Fruit fly (Drosophila melanogaster) whole organism, embryonic: ENCODE measurements around the gene Vav.
A peak's percentile ranks its signal among the peaks of the same experiment; 100 is the strongest.

ENCODE experiments used
- B-H1 ChIP-seq: fragments of 200-800 bp; sonication (Bioruptor generic); IDR thresholded peaks from 3 replicates; pipeline ENCODE4 v1.3.6; 2022; ENCODE audit warnings: missing biosample characterization, missing genetic modification characterization
- CG10274 ChIP-seq: fragments of 200-800 bp; sonication (Bioruptor generic); optimal IDR thresholded peaks from 3 replicates; lab custom pipeline; 2017; ENCODE audit warnings: missing biosample characterization, mild to moderate bottlenecking, missing genetic modification characterization
- CG12942 ChIP-seq: fragments of 200-800 bp; sonication (Bioruptor generic); optimal IDR thresholded peaks from 3 replicates; lab custom pipeline; 2016; ENCODE audit warnings: missing biosample characterization, missing genetic modification characterization
- CG13775 ChIP-seq: fragments of 200-800 bp; sonication (Bioruptor generic); optimal IDR thresholded peaks from 3 replicates; lab custom pipeline; 2017; ENCODE audit warnings: missing biosample characterization, mild to moderate bottlenecking, missing genetic modification characterization
- CG14965 ChIP-seq: fragments of 200-800 bp; sonication (Bioruptor generic); optimal IDR thresholded peaks from 2 replicates; lab custom pipeline; 2016; ENCODE audit warnings: missing biosample characterization, missing genetic modification characterization, borderline replicate concordance
- CG15269 ChIP-seq: fragments of 200-800 bp; sonication (Bioruptor generic); optimal IDR thresholded peaks from 2 replicates; lab custom pipeline; 2018; ENCODE audit warnings: missing biosample characterization, mild to moderate bottlenecking, missing genetic modification characterization, moderate library complexity
- CG17385 ChIP-seq: fragments of 200-800 bp; sonication (Bioruptor generic); optimal IDR thresholded peaks from 3 replicates; lab custom pipeline; 2018; ENCODE audit warnings: missing biosample characterization, mild to moderate bottlenecking, missing genetic modification characterization
- CG1792 ChIP-seq: fragments of 200-800 bp; sonication (Bioruptor generic); optimal IDR thresholded peaks from 2 replicates; lab custom pipeline; 2016; ENCODE audit warnings: missing biosample characterization, missing genetic modification characterization
- CG2202 ChIP-seq: fragments of 200-800 bp; sonication (Bioruptor generic); optimal IDR thresholded peaks from 2 replicates; lab custom pipeline; 2018; ENCODE audit warnings: missing biosample characterization, mild to moderate bottlenecking, missing genetic modification characterization
- CG2678 ChIP-seq: fragments of 200-800 bp; sonication (Bioruptor generic); optimal IDR thresholded peaks from 3 replicates; lab custom pipeline; 2019; ENCODE audit warnings: missing biosample characterization, mild to moderate bottlenecking, missing genetic modification characterization, moderate library complexity
- CG33213 ChIP-seq: fragments of 200-800 bp; sonication (Bioruptor generic); optimal IDR thresholded peaks from 3 replicates; lab custom pipeline; 2016; ENCODE audit warnings: missing biosample characterization, missing genetic modification characterization
- CG4328 ChIP-seq: fragments of 200-800 bp; sonication (Bioruptor generic); optimal IDR thresholded peaks from 3 replicates; lab custom pipeline; 2017; ENCODE audit warnings: missing biosample characterization, missing genetic modification reagents, missing genetic modification characterization
- CG4730 ChIP-seq: fragments of 200-800 bp; sonication (Bioruptor generic); IDR thresholded peaks from 2 replicates; pipeline ENCODE4 v1.3.6; 2022; ENCODE audit warnings: missing biosample characterization, missing genetic modification characterization
- CG5180 ChIP-seq: fragments of 200-800 bp; sonication (Bioruptor generic); optimal IDR thresholded peaks from 3 replicates; lab custom pipeline; 2017; ENCODE audit warnings: missing biosample characterization, missing genetic modification characterization, mild to moderate bottlenecking, moderate library complexity, missing genetic modification reagents
- CG5245 ChIP-seq: fragments of 200-800 bp; sonication (Bioruptor generic); optimal IDR thresholded peaks from 3 replicates; lab custom pipeline; 2016; ENCODE audit warnings: missing biosample characterization, missing genetic modification characterization
- CG5953 ChIP-seq: fragments of 200-800 bp; sonication (Bioruptor generic); IDR thresholded peaks from 2 replicates; pipeline ENCODE4 v1.3.6; 2022; ENCODE audit warnings: missing biosample characterization, missing genetic modification characterization
- CG6272 ChIP-seq: fragments of 200-800 bp; sonication (Bioruptor generic); IDR thresholded peaks from 2 replicates; pipeline ENCODE4 v1.3.6; 2022; ENCODE audit warnings: missing biosample characterization, missing genetic modification characterization
- CG8359 ChIP-seq: fragments of 200-800 bp; sonication (Bioruptor generic); optimal IDR thresholded peaks from 2 replicates; lab custom pipeline; 2017; ENCODE audit warnings: missing biosample characterization, mild to moderate bottlenecking, missing genetic modification characterization, borderline replicate concordance
- CG8478 ChIP-seq: fragments of >200 bp; optimal IDR thresholded peaks from 2 replicates; lab custom pipeline; 2018
- CG9817 ChIP-seq: fragments of 200-800 bp; sonication (Bioruptor generic); optimal IDR thresholded peaks from 2 replicates; lab custom pipeline; 2018; ENCODE audit warnings: missing biosample characterization, mild to moderate bottlenecking, missing genetic modification characterization, moderate library complexity
- CG9876 ChIP-seq: fragments of 200-800 bp; sonication (Bioruptor generic); optimal IDR thresholded peaks from 2 replicates; lab custom pipeline; 2016; ENCODE audit warnings: missing biosample characterization, missing genetic modification characterization
- CG9932 ChIP-seq: fragments of 200-800 bp; sonication (Bioruptor generic); IDR thresholded peaks from 2 replicates; pipeline ENCODE4 v1.3.6; 2022; ENCODE audit warnings: missing biosample characterization, missing genetic modification characterization
- CoRest ChIP-seq: fragments of 200-800 bp; sonication (Bioruptor generic); optimal IDR thresholded peaks from 3 replicates; lab custom pipeline; 2018; ENCODE audit warnings: missing biosample characterization, mild to moderate bottlenecking, missing genetic modification characterization, moderate library complexity
- D19A ChIP-seq: fragments of 200-800 bp; optimal IDR thresholded peaks from 3 replicates; lab custom pipeline; 2019; ENCODE audit warnings: missing biosample characterization, mild to moderate bottlenecking, missing genetic modification characterization, moderate library complexity
- Dref ChIP-seq: fragments of 200-800 bp; sonication (Bioruptor generic); IDR thresholded peaks from 2 replicates; pipeline ENCODE4 v1.3.6; 2022; ENCODE audit warnings: missing biosample characterization, missing genetic modification characterization
- Fer1 ChIP-seq: fragments of 200-800 bp; sonication (Bioruptor generic); optimal IDR thresholded peaks from 2 replicates; lab custom pipeline; 2017; ENCODE audit warnings: missing biosample characterization, mild to moderate bottlenecking, missing genetic modification characterization
- HHEX ChIP-seq: fragments of 200-800 bp; sonication (Bioruptor generic); optimal IDR thresholded peaks from 3 replicates; lab custom pipeline; 2017; ENCODE audit warnings: missing biosample characterization, mild to moderate bottlenecking, missing genetic modification characterization, missing genetic modification reagents
- Hmx ChIP-seq: fragments of 200-800 bp; sonication (Bioruptor generic); optimal IDR thresholded peaks from 2 replicates; lab custom pipeline; 2016; ENCODE audit warnings: missing biosample characterization, missing genetic modification characterization
- MBD-R2 ChIP-seq: fragments of 200-800 bp; sonication (Bioruptor generic); IDR thresholded peaks from 2 replicates; pipeline ENCODE4 v1.3.6; 2022; ENCODE audit warnings: missing biosample characterization, missing genetic modification characterization
- Mrtf ChIP-seq: fragments of 200-800 bp; sonication (Bioruptor generic); IDR thresholded peaks from 3 replicates; pipeline ENCODE4 v1.3.6; 2022; ENCODE audit warnings: missing biosample characterization, missing genetic modification characterization
- NC2β ChIP-seq: fragments of 200-800 bp; sonication (Bioruptor generic); optimal IDR thresholded peaks from 2 replicates; lab custom pipeline; 2016; ENCODE audit warnings: missing biosample characterization, missing genetic modification characterization
- NfI ChIP-seq: fragments of 200-800 bp; sonication (Bioruptor generic); optimal IDR thresholded peaks from 3 replicates; lab custom pipeline; 2018; ENCODE audit warnings: missing biosample characterization, mild to moderate bottlenecking, missing genetic modification characterization, moderate library complexity
- Opbp ChIP-seq: fragments of 200-800 bp; sonication (Bioruptor generic); IDR thresholded peaks from 3 replicates; pipeline ENCODE4 v1.3.6; 2022; ENCODE audit warnings: missing biosample characterization, missing genetic modification characterization; ENCODE audit not compliant: partially characterized antibody
- Six4 ChIP-seq: fragments of 200-800 bp; sonication (Bioruptor generic); optimal IDR thresholded peaks from 2 replicates; lab custom pipeline; 2016; ENCODE audit warnings: missing biosample characterization, missing genetic modification characterization
- aop ChIP-seq: fragments of 200-800 bp; sonication (Bioruptor generic); IDR thresholded peaks from 2 replicates; pipeline ENCODE4 v1.3.6; 2022; ENCODE audit warnings: missing biosample characterization, missing genetic modification characterization
- bsh ChIP-seq, 2 experiments: fragments of 200-800 bp; sonication (Bioruptor generic); optimal IDR thresholded peaks; 2 replicates each; lab custom pipeline; 2017 to 2018; ENCODE audit warnings: mild to moderate bottlenecking in 2 of 2, missing biosample characterization in 2 of 2, missing genetic modification characterization in 2 of 2, moderate library complexity in 1 of 2
- chif ChIP-seq, 2 experiments: fragments of 200-800 bp; sonication (Bioruptor generic); optimal IDR thresholded peaks; 3 replicates each; lab custom pipeline; 2016; ENCODE audit warnings: missing biosample characterization in 2 of 2, missing genetic modification characterization in 2 of 2
- corto ChIP-seq: fragments of 200-800 bp; sonication (Bioruptor generic); optimal IDR thresholded peaks from 2 replicates; lab custom pipeline; 2016; ENCODE audit warnings: missing biosample characterization, mild to moderate bottlenecking, missing genetic modification characterization, moderate library complexity
- exex ChIP-seq: fragments of 200-800 bp; sonication (Bioruptor generic); optimal IDR thresholded peaks from 4 replicates; lab custom pipeline; 2018; ENCODE audit warnings: missing biosample characterization, mild to moderate bottlenecking, missing genetic modification characterization, moderate library complexity
- gsb ChIP-seq: fragments of 200-800 bp; sonication (Bioruptor generic); IDR thresholded peaks from 2 replicates; pipeline ENCODE4 v1.3.6; 2022; ENCODE audit warnings: missing biosample characterization, missing genetic modification characterization
- hth ChIP-seq: fragments of >200 bp; optimal IDR thresholded peaks from 2 replicates; lab custom pipeline; 2017; ENCODE audit warnings: inconsistent platforms
- inv ChIP-seq: fragments of 200-800 bp; sonication (Bioruptor generic); IDR thresholded peaks from 2 replicates; pipeline ENCODE4 v1.3.6; 2022; ENCODE audit warnings: missing biosample characterization, missing genetic modification characterization; ENCODE audit not compliant: partially characterized antibody
- jigr1 ChIP-seq: fragments of 200-800 bp; sonication (Bioruptor generic); IDR thresholded peaks from 3 replicates; pipeline ENCODE4 v1.3.6; 2022; ENCODE audit warnings: missing biosample characterization, missing genetic modification characterization
- jumu ChIP-seq: fragments of 200-800 bp; sonication (Bioruptor generic); optimal IDR thresholded peaks from 3 replicates; lab custom pipeline; 2016; ENCODE audit warnings: missing biosample characterization, missing genetic modification characterization
- knrl ChIP-seq: fragments of 200-800 bp; sonication (Bioruptor generic); IDR thresholded peaks from 3 replicates; pipeline ENCODE4 v1.3.6; 2022; ENCODE audit warnings: missing biosample characterization, missing genetic modification characterization; ENCODE audit not compliant: partially characterized antibody
- maf-S ChIP-seq: fragments of 200-800 bp; sonication (Bioruptor generic); optimal IDR thresholded peaks from 2 replicates; lab custom pipeline; 2016; ENCODE audit warnings: missing biosample characterization, missing genetic modification characterization
- pros ChIP-seq: fragments of 200-800 bp; sonication (Bioruptor generic); optimal IDR thresholded peaks from 3 replicates; lab custom pipeline; 2019; ENCODE audit warnings: missing biosample characterization, mild to moderate bottlenecking, missing genetic modification characterization, moderate library complexity
- row ChIP-seq: fragments of 200-800 bp; sonication (Bioruptor generic); IDR thresholded peaks from 3 replicates; pipeline ENCODE4 v1.3.6; 2022; ENCODE audit warnings: missing biosample characterization, missing genetic modification characterization
- sd ChIP-seq: fragments of 200-800 bp; sonication (Bioruptor generic); optimal IDR thresholded peaks from 3 replicates; lab custom pipeline; 2018; ENCODE audit warnings: missing biosample characterization, mild to moderate bottlenecking, missing genetic modification characterization, moderate library complexity
- seq ChIP-seq: fragments of 200-800 bp; sonication (Bioruptor generic); IDR thresholded peaks from 2 replicates; pipeline ENCODE4 v1.3.6; 2022; ENCODE audit warnings: missing biosample characterization, missing genetic modification characterization
- tin ChIP-seq: fragments of 200-800 bp; sonication (Bioruptor generic); optimal IDR thresholded peaks from 3 replicates; lab custom pipeline; 2016; ENCODE audit warnings: missing biosample characterization, missing genetic modification characterization
- wdn ChIP-seq: fragments of 200-800 bp; sonication (Bioruptor generic); IDR thresholded peaks from 2 replicates; pipeline ENCODE4 v1.3.6; 2022; ENCODE audit warnings: missing biosample characterization, missing genetic modification characterization
- z ChIP-seq: fragments of 200-800 bp; sonication (Bioruptor generic); IDR thresholded peaks from 3 replicates; pipeline ENCODE4 v1.3.6; 2022; ENCODE audit warnings: missing biosample characterization, missing genetic modification characterization

Vav gene

dm6 chrX:19306531-19306930 lies 44.9 kb downstream of the Vav start (continued):
- no peak for TF ChIP-seq CG5245
- no peak for TF ChIP-seq Opbp (GFP tag; lab: Robert Waterston, UW)
- no peak for TF ChIP-seq CG9876 (GFP tag; lab: Kevin White, UChicago)
- no peak for TF ChIP-seq NC2β (GFP tag; lab: Kevin White, UChicago)
- no peak for TF ChIP-seq knrl
- TF ChIP-seq CG14965 (GFP tag; lab: Kevin White, UChicago): no peak
- no peak for TF ChIP-seq CG5953 (GFP tag; lab: Robert Waterston, UW)
- TF ChIP-seq Hmx (GFP tag; lab: Kevin White, UChicago): no peak
- no peak for TF ChIP-seq CG2202 (tag; lab: Kevin White, UChicago)
- no peak for TF ChIP-seq CG12942 (GFP tag; lab: Kevin White, UChicago)
- no peak for TF ChIP-seq CG13775 (GFP tag; lab: Kevin White, UChicago)
- no peak for TF ChIP-seq Mrtf (GFP tag; lab: Robert Waterston, UW)
- no peak for TF ChIP-seq hth
- TF ChIP-seq jumu: no peak
- no peak for TF ChIP-seq D19A (tag; lab: Kevin White, UChicago)
- TF ChIP-seq MBD-R2 (GFP tag; lab: Robert Waterston, UW): no peak
- no peak for TF ChIP-seq CG6272 (GFP tag; lab: Robert Waterston, UW)
- no peak for TF ChIP-seq NfI (GFP tag; lab: Kevin White, UChicago)
- TF ChIP-seq CG4328 (GFP tag; lab: Kevin White, UChicago): no peak
- TF ChIP-seq row (GFP tag; lab: Robert Waterston, UW): no peak
- no peak for TF ChIP-seq Six4
- TF ChIP-seq gsb (GFP tag; lab: Robert Waterston, UW): no peak
- no peak for TF ChIP-seq CG1792 (GFP tag; lab: Kevin White, UChicago)
- TF ChIP-seq aop (GFP tag; lab: Robert Waterston, UW): no peak
- peak; percentile 38 for TF ChIP-seq CG5180 (GFP tag; lab: Kevin White, UChicago)
- no peak for TF ChIP-seq wdn (GFP tag; lab: Robert Waterston, UW)
- no peak for TF ChIP-seq CG8478
- peak; percentile 46 for TF ChIP-seq Fer1 (GFP tag; lab: Kevin White, UChicago)
- TF ChIP-seq Dref (GFP tag; lab: Robert Waterston, UW): no peak
- TF ChIP-seq z: no peak
- TF ChIP-seq jigr1 (GFP tag; lab: Robert Waterston, UW): no peak
- TF ChIP-seq exex: peak; percentile 63
- no peak for TF ChIP-seq CG17385 (GFP tag; lab: Kevin White, UChicago)
- TF ChIP-seq sd (tag; lab: Kevin White, UChicago): peak; percentile 21
- TF ChIP-seq bsh (GFP tag; optimal IDR thresholded peaks at IDR 0.05; lab: Kevin White, UChicago): peak in 1 of 2 experiments; percentile 4
- TF ChIP-seq HHEX (GFP tag; lab: Kevin White, UChicago): peak; percentile 16
- no peak for TF ChIP-seq tin (GFP tag; lab: Kevin White, UChicago)
- TF ChIP-seq CG9932 (GFP tag; lab: Robert Waterston, UW): no peak
- TF ChIP-seq corto (GFP tag; lab: Kevin White, UChicago): no peak
- no peak for TF ChIP-seq pros
- TF ChIP-seq CG4730 (GFP tag; lab: Robert Waterston, UW): no peak
- peak; percentile 9 for TF ChIP-seq CG9817
- TF ChIP-seq seq (GFP tag; lab: Robert Waterston, UW): no peak
- no peak for TF ChIP-seq maf-S (GFP tag; lab: Kevin White, UChicago)
- peak; percentile 63 for TF ChIP-seq CG15269 (tag; lab: Kevin White, UChicago)
- TF ChIP-seq CG2678 (tag; lab: Kevin White, UChicago): peak; percentile 67
- peak; percentile 10 for TF ChIP-seq CoRest (tag; lab: Kevin White, UChicago)
- no peak for TF ChIP-seq B-H1 (GFP tag; lab: Robert Waterston, UW)
- no peak for TF ChIP-seq CG8359
- TF ChIP-seq CG33213 (GFP tag; lab: Kevin White, UChicago): no peak
- TF ChIP-seq CG10274 (GFP tag; lab: Kevin White, UChicago): no peak
- TF ChIP-seq chif (GFP tag; optimal IDR thresholded peaks at IDR 0.05; lab: Kevin White, UChicago): no peak
- TF ChIP-seq inv (GFP tag; lab: Robert Waterston, UW): no peak
